Fruit fly (Drosophila melanogaster): ENCODE measurements around the gene cv.

Gene cv

DNA sequence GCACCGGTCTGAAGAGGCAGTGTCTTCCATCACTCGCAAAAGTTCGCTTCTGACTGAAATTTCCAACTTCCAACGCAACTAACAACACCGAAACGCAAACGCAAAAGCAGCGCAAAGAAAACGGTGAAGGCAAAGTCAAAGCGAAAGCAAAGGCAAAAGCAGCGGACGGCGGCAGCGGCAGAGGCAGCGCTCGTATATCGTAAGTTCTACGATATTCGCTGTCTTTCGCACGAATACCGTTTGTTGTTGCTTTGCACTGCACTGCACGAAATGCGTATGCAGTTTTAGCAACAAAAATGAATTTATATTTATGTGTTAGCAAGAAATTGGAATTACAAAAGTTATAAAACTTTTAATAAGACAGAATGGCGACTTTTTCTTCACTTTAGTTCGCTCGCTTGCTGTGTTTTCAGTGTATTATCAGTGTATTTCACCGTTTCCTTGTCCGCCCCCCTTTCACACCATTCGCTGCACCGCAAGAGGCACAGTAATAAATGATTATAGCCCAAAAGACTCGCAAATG, 41.3 kb upstream of the cv start, which contains the start of gene OtopLa (continued):
- peak; percentile 72 for TF ChIP-seq Mes4 (GFP tag; optimal IDR thresholded peaks at IDR 0.05)
- TF ChIP-seq TFAM (GFP tag; optimal IDR thresholded peaks at IDR 0.05): peak; percentile 32
- peak; percentile 52; the same call in 1 of the 2 replicates for TF ChIP-seq CG10321 (GFP tag; IDR thresholded peaks at IDR 0.05)
- TF ChIP-seq ab (GFP tag; optimal IDR thresholded peaks at IDR 0.05): peak; percentile 31
- TF ChIP-seq Blimp-1 (GFP tag; optimal IDR thresholded peaks at IDR 0.05): peak; percentile 85
- no peak for TF ChIP-seq CG6791 (GFP tag; IDR thresholded peaks at IDR 0.05; ENCODE audit: partially characterized antibody)
- peak; percentile 56 for TF ChIP-seq Nf-YB (GFP tag; optimal IDR thresholded peaks at IDR 0.05)
- peak; percentile 62 for TF ChIP-seq CG12236 (GFP tag; optimal IDR thresholded peaks at IDR 0.05)
- TF ChIP-seq HLH54F (GFP tag; optimal IDR thresholded peaks at IDR 0.05): peak; percentile 52
- TF ChIP-seq bcd (GFP tag; optimal IDR thresholded peaks at IDR 0.05): peak; percentile 76
- peak; percentile 72 for TF ChIP-seq CG13296 (GFP tag; optimal IDR thresholded peaks at IDR 0.05)
- TF ChIP-seq CG6689 (GFP tag; IDR thresholded peaks at IDR 0.05): peak; percentile 89
- TF ChIP-seq hbn (GFP tag; IDR thresholded peaks at IDR 0.05; ENCODE audit: partially characterized antibody): no peak
- TF ChIP-seq gce (GFP tag; IDR thresholded peaks at IDR 0.05): peak; percentile 64; the same call in 2 of the 3 replicates
- peak; percentile 72 for TF ChIP-seq BtbVII (GFP tag; optimal IDR thresholded peaks at IDR 0.05)
- no peak for TF ChIP-seq Bgb (GFP tag; IDR thresholded peaks at IDR 0.05; ENCODE audit: partially characterized antibody)
- peak; percentile 26 for TF ChIP-seq nom (GFP tag; optimal IDR thresholded peaks at IDR 0.05)
- TF ChIP-seq pfk (GFP tag; optimal IDR thresholded peaks at IDR 0.05): no peak
- TF ChIP-seq ash1 (GFP tag; optimal IDR thresholded peaks at IDR 0.05): no peak
- TF ChIP-seq pho (GFP tag; optimal IDR thresholded peaks at IDR 0.05): peak; percentile 54
- peak; percentile 86 for TF ChIP-seq slbo (GFP tag; IDR thresholded peaks at IDR 0.05)
- TF ChIP-seq kay (GFP tag; optimal IDR thresholded peaks at IDR 0.05): peak; percentile 74
- peak; percentile 92 for TF ChIP-seq Xrp1 (GFP tag; IDR thresholded peaks at IDR 0.05)
- no peak for TF ChIP-seq sc (optimal IDR thresholded peaks at IDR 0.05)
- peak; percentile 60 for TF ChIP-seq sc (GFP tag; optimal IDR thresholded peaks at IDR 0.05)
- peak; percentile 66 for TF ChIP-seq her (GFP tag; optimal IDR thresholded peaks at IDR 0.05)
- TF ChIP-seq CG18619 (GFP tag; optimal IDR thresholded peaks at IDR 0.05): peak; percentile 67
- TF ChIP-seq Oaz (GFP tag; IDR thresholded peaks at IDR 0.05): peak; percentile 69
- TF ChIP-seq ro (GFP tag; IDR thresholded peaks at IDR 0.05): peak; percentile 50; the same call in 1 of the 2 replicates
- TF ChIP-seq D (optimal IDR thresholded peaks at IDR 0.05): no peak
- TF ChIP-seq D (GFP tag; optimal IDR thresholded peaks at IDR 0.05): peak; percentile 86
- peak; percentile 73 for TF ChIP-seq CG17802 (tag; optimal IDR thresholded peaks at IDR 0.05)
- TF ChIP-seq Meics (GFP tag; optimal IDR thresholded peaks at IDR 0.05): peak; percentile 82
- TF ChIP-seq yki (optimal IDR thresholded peaks at IDR 0.05): no peak
- peak; percentile 78 for TF ChIP-seq salm (tag; optimal IDR thresholded peaks at IDR 0.05)
- TF ChIP-seq amos (GFP tag; IDR thresholded peaks at IDR 0.05; ENCODE audit: partially characterized antibody): no peak
- TF ChIP-seq Chrac-16 (GFP tag; optimal IDR thresholded peaks at IDR 0.05): peak; percentile 73
- TF ChIP-seq Ravus (GFP tag; IDR thresholded peaks at IDR 0.05): peak; percentile 61
- TF ChIP-seq nmo (GFP tag; optimal IDR thresholded peaks at IDR 0.05): peak; percentile 90
- peak; percentile 84 for TF ChIP-seq CG5953 (GFP tag; IDR thresholded peaks at IDR 0.05)
- TF ChIP-seq Poxn (GFP tag; IDR thresholded peaks at IDR 0.05): 0 out of 2 replicates have a peak, but pooled peaks have one; percentile 15
- TF ChIP-seq seq (GFP tag; IDR thresholded peaks at IDR 0.05): peak; percentile 83
- peak; percentile 81 for TF ChIP-seq CG6272 (GFP tag; IDR thresholded peaks at IDR 0.05)
- TF ChIP-seq cwo (GFP tag; optimal IDR thresholded peaks at IDR 0.05): peak; percentile 69
- peak; percentile 83 for TF ChIP-seq org-1 (GFP tag; optimal IDR thresholded peaks at IDR 0.05)
- no peak for TF ChIP-seq Doc2 (GFP tag; IDR thresholded peaks at IDR 0.05)
- peak; percentile 79 for TF ChIP-seq CG17385 (GFP tag; optimal IDR thresholded peaks at IDR 0.05)
- peak; percentile 79 for TF ChIP-seq CG11695 (GFP tag; IDR thresholded peaks at IDR 0.05)
- no peak for TF ChIP-seq B-H2 (GFP tag; optimal IDR thresholded peaks at IDR 0.05)
- TF ChIP-seq lov (optimal IDR thresholded peaks at IDR 0.05): no peak
- TF ChIP-seq lov (GFP tag; IDR thresholded peaks at IDR 0.05): peak; percentile 85
- TF ChIP-seq Atf-2 (GFP tag; optimal IDR thresholded peaks at IDR 0.05): peak; percentile 66
